Worm (Caenorhabditis elegans) whole organism, L4 larva: ENCODE results near the gene M04B2.2.

ENCODE experiments used
- ceh-28 ChIP-seq: fragments of 150-350 bp; optimal IDR thresholded peaks from 2 replicates; lab custom pipeline; 2014; ENCODE audit warnings: missing biosample characterization, missing genetic modification reagents, missing genetic modification characterization
- daf-8 ChIP-seq: fragments of 200-800 bp; sonication (Bioruptor generic); IDR thresholded peaks from 2 replicates; pipeline ENCODE4 v1.3.6; 2022; ENCODE audit warnings: missing genetic modification characterization, missing compliant biosample characterization
- lin-13 ChIP-seq: fragments of 150-350 bp; optimal IDR thresholded peaks from 2 replicates; lab custom pipeline; 2014; ENCODE audit warnings: missing biosample characterization, missing genetic modification reagents, missing genetic modification characterization
- mdl-1 ChIP-seq, 2 experiments: fragments of 150-350 bp in 1 of 2; sonication (generic microtip) in 1 of 2; optimal IDR thresholded peaks; 2 replicates each; lab custom pipeline; 2014 to 2017; ENCODE audit warnings: missing biosample characterization in 2 of 2, missing genetic modification characterization in 2 of 2
- unc-39 ChIP-seq: sonication (generic microtip); optimal IDR thresholded peaks from 2 replicates; lab custom pipeline; 2017; ENCODE audit warnings: missing biosample characterization, missing genetic modification characterization
- unc-62 ChIP-seq, 3 experiments: fragments of 150-350 bp in 1 of 3; sonication (generic microtip); optimal IDR thresholded peaks in 2 of 3; peaks in 1 of 3; 1 replicate in 1 of 3; 2 replicates in 2 of 3; lab custom pipeline; 2014 to 2017; ENCODE audit warnings: missing biosample characterization in 3 of 3, missing genetic modification characterization in 3 of 3, missing genetic modification reagents in 3 of 3, missing genotype in 1 of 3
- zfp-3 ChIP-seq: fragments of 200-800 bp; sonication (Bioruptor generic); conservative IDR thresholded peaks from 2 replicates; pipeline ENCODE4 v1.3.6; 2022; ENCODE audit warnings: missing genetic modification reagents, missing genetic modification characterization, missing compliant biosample characterization

DNA sequence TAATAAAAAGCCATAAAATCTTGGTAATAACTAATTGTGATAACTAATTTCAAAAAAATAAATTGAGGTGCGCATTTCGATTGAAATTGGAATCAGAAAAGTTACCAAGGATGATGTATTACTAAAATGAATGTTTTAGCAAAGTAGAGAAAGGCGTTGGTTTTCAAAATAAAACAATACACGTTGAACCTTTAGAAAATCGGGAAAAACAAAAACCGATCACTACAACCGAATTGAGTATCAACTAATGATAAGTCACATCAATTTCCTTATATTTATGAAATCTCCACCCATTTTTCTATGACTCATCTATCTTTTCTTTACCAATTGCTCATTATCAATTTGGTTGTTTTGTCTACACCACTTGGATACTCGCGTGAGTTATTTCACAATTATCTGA lies 27.4 kb upstream of the M04B2.2 start, which contains the start of gene H21P03.10:
- no peak for TF ChIP-seq unc-39
- no peak for TF ChIP-seq ceh-28
- TF ChIP-seq unc-62 (GFP tag; optimal IDR thresholded peaks at IDR 0.05 in 1 of 2; lab: Kevin White, UChicago) = no peak
- no peak for TF ChIP-seq unc-62 (tag; optimal IDR thresholded peaks at IDR 0.05; lab: Kevin White, UChicago)
- TF ChIP-seq zfp-3 = no peak
- TF ChIP-seq daf-8 (GFP tag; lab: Robert Waterston, UW) = no peak
- TF ChIP-seq lin-13 (GFP tag; lab: Kevin White, UChicago) = no peak
- no peak for TF ChIP-seq mdl-1 (tag; optimal IDR thresholded peaks at IDR 0.05; lab: Kevin White, UChicago)
